Fruit fly (Drosophila melanogaster): Measurements from ENCODE around the gene CG31446.

CG31446 gene

DNA sequence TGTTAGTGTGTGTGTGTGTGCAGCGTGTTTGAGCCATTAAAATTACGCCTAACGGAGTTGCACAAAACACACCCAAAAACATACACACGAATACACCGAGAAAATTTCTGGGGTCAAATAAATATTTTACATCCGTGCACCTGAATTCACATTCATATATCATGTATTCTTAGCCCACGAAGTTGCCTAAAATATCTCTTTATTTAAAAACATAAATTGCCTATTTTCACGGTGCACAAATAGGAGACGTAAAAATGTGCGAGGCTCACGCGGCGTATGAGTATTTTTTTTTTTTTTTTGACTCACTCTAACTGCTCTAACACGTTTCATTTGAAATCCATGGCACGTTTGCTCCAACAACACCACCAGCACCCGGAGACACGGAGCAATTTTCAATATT lies 7.9 kb downstream of the CG31446 start (continued):
- TF ChIP-seq B-H2 (GFP tag; optimal IDR thresholded peaks at IDR 0.05) = no peak
- no peak for TF ChIP-seq pho (GFP tag; optimal IDR thresholded peaks at IDR 0.05)

DNA sequence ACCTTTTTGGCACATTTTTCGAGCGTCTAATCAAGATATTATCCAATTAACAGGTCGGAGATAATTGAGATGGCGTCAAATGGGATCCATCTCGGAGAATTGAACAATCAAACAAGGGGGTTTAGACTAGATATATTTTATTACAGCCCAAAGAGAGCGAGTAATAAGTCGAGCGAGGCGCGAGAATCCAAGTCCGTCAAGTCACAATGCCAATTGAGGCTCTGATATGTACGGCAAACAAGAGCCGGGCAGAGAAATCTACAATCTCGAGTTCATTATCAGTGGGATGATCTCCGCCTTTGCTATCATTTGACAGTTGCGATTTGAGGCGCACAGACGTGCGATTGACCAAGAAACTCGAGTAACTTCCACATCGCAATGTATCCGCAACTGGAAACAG lies 11.5 kb downstream of the CG31446 start, which contains the start of gene CG5404:
Gene CG5404 (plus strand): TSS at position 301 of the 400 bp plus-strand sequence.
- TF ChIP-seq PHDP (tag; optimal IDR thresholded peaks at IDR 0.05) (no peak), YL-1 (GFP tag; optimal IDR thresholded peaks at IDR 0.05) (no peak)

DNA sequence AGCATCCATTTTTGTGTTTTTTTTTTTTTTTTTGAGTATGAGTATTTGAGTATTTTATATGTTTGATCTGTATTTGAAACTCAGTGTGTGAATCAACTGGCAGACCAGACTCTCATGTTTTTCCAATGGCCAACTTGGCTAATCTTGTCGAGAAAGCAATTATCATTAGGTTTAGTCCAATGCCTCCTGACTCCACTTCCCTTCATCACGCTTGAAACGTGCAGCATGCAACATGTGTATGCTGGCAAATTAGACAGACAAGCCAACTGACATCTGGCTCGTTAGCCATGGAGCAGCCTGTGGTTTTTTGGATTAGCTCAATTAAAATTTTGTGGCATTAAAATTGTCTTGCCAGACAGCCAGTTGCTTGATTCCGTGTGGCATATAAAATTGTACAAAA lies 23.6 kb downstream of the CG31446 start, which contains the start of gene CG31294:
Gene CG31294 (minus strand): TSS at position 101 of the 400 bp plus-strand sequence.
- TF ChIP-seq CG18619 (GFP tag; optimal IDR thresholded peaks at IDR 0.05) (no peak), lab (GFP tag; optimal IDR thresholded peaks at IDR 0.05) (no peak), pho (GFP tag; optimal IDR thresholded peaks at IDR 0.05) (no peak), so (GFP tag; IDR thresholded peaks at IDR 0.05) (no peak)

DNA sequence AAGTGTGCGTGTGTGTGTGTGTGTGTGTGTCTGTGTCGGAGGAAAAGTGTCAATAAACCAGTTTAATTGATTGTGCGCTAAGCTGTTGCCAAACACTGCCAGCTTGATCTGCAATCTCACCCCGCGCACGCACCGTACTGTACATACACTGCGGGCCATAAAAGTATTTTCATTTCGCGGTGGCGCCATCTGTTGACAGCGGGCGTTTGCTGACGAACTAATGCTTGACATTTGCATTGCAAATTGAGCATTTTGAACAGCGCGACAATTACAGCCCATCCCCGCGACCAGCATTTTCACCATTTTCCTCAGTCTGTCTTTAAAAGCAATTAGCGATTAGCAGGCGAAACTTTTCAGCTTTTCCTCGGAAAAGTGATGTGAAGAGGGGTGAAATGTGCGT lies 37.7 kb downstream of the CG31446 start:
- TF ChIP-seq CG32767 (GFP tag; IDR thresholded peaks at IDR 0.05) = no peak
- 0 out of 2 replicates have a peak, but pooled peaks have one; percentile 9 for TF ChIP-seq lmd (GFP tag; IDR thresholded peaks at IDR 0.05)
- peak; percentile 87 for TF ChIP-seq CTCF (GFP tag; optimal IDR thresholded peaks at IDR 0.05)

DNA sequence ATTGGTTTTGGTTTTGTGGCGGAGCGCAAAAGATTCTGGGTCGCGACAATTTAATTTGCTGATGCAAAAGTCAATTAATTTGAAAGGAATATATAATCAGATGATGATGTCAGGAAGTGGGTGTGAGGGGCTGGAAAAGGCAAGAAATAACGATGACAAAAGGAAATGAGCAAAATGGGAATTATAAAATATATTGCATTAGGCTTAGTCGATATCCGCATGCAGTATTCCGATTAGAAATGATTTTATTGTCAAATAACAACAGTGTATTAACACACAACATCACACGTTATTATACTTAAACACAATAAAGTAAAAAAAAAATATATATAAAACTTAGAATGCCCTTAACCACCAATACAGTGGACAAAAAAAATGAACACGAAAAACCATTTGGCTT lies 38.6 kb downstream of the CG31446 start, which contains the start of gene CG34274:
Gene CG34274 (plus strand): TSS at position 301 of the 400 bp plus-strand sequence.
- no peak for TF ChIP-seq Lpt (GFP tag; optimal IDR thresholded peaks at IDR 0.05)
- TF ChIP-seq HmgZ (tag; optimal IDR thresholded peaks at IDR 0.05) = no peak
- no peak for TF ChIP-seq CG9437 (GFP tag; optimal IDR thresholded peaks at IDR 0.05)
- TF ChIP-seq stc (GFP tag; IDR thresholded peaks at IDR 0.05) = no peak
- no peak for TF ChIP-seq toy (GFP tag; IDR thresholded peaks at IDR 0.05)
- TF ChIP-seq Ets97D (GFP tag; optimal IDR thresholded peaks at IDR 0.05) = no peak
- TF ChIP-seq CG11723 (GFP tag; optimal IDR thresholded peaks at IDR 0.05) = no peak
- no peak for TF ChIP-seq CG8944 (GFP tag; optimal IDR thresholded peaks at IDR 0.05)
- TF ChIP-seq CG15514 (GFP tag; optimal IDR thresholded peaks at IDR 0.05) = no peak
- no peak for TF ChIP-seq Side (GFP tag; optimal IDR thresholded peaks at IDR 0.05)
- no peak for TF ChIP-seq trh (GFP tag; optimal IDR thresholded peaks at IDR 0.05)

Data from whole organism, embryonic.